Worm (Caenorhabditis elegans) whole organism, young adult: ENCODE measurements around the gene C05A2.4.

Experiments used
- B0261.1 ChIP-seq: sonication (generic microtip); optimal IDR thresholded peaks from 2 replicates; lab custom pipeline; 2016; ENCODE audit warnings: mild to moderate bottlenecking, missing genetic modification characterization, moderate library complexity, missing compliant biosample characterization
- T07F8.4 ChIP-seq: sonication (generic microtip); optimal IDR thresholded peaks from 2 replicates; lab custom pipeline; 2016; ENCODE audit warnings: mild to moderate bottlenecking, missing genetic modification characterization, moderate library complexity, missing compliant biosample characterization
- Y67H2A.10 ChIP-seq: fragments of 200-800 bp; sonication (Bioruptor generic); conservative IDR thresholded peaks from 2 replicates; pipeline ENCODE4 v1.3.6; 2022; ENCODE audit warnings: missing genetic modification reagents, missing genetic modification characterization, missing compliant biosample characterization
- Y95B8A.8 ChIP-seq: fragments of 200-800 bp; sonication (Bioruptor generic); IDR thresholded peaks from 2 replicates; pipeline ENCODE4 v1.3.6; 2022; ENCODE audit warnings: missing genetic modification reagents, missing genetic modification characterization, missing compliant biosample characterization
- ama-1 ChIP-seq, 3 experiments: fragments of 150-350 bp in 1 of 3; sonication (generic microtip) in 2 of 3; optimal IDR thresholded peaks; 2 replicates each; lab custom pipeline; 2014 to 2018; ENCODE audit warnings: missing biosample characterization in 2 of 3, missing genetic modification characterization in 2 of 3, missing genetic modification reagents in 2 of 3
- attf-3 ChIP-seq: fragments of 200-800 bp; sonication (Bioruptor generic); conservative IDR thresholded peaks from 2 replicates; pipeline ENCODE4 v1.3.6; 2022; ENCODE audit warnings: missing genetic modification reagents, missing genetic modification characterization, missing compliant biosample characterization
- ceh-58 ChIP-seq: fragments of 200-800 bp; sonication (Bioruptor generic); IDR thresholded peaks from 2 replicates; pipeline ENCODE4 v1.3.6; 2022; ENCODE audit warnings: missing genetic modification characterization, missing compliant biosample characterization
- egrh-3 ChIP-seq: fragments of 200-800 bp; sonication (Bioruptor generic); IDR thresholded peaks from 2 replicates; pipeline ENCODE4 v1.3.6; 2022; ENCODE audit warnings: missing genetic modification reagents, missing genetic modification characterization, missing compliant biosample characterization
- fkh-3 ChIP-seq: sonication (generic microtip); optimal IDR thresholded peaks from 2 replicates; lab custom pipeline; 2016; ENCODE audit warnings: mild to moderate bottlenecking, missing genetic modification characterization, missing compliant biosample characterization
- nfya-1 ChIP-seq: sonication (generic microtip); optimal IDR thresholded peaks from 2 replicates; lab custom pipeline; 2017; ENCODE audit warnings: antibody characterized with exemption, missing compliant biosample characterization, missing genetic modification characterization, borderline replicate concordance; ENCODE audit not compliant: insufficient read depth
- snpc-4 ChIP-seq, 5 experiments: fragments of 150-350 bp in 1 of 5; sonication (generic microtip) in 4 of 5; optimal IDR thresholded peaks; 2 replicates each; lab custom pipeline; 2014 to 2018; ENCODE audit warnings: missing genetic modification characterization in 5 of 5, missing biosample characterization in 3 of 5, antibody characterized with exemption in 2 of 5, mild to moderate bottlenecking in 2 of 5, missing compliant biosample characterization in 2 of 5, missing genotype in 2 of 5, moderate library complexity in 2 of 5, missing genetic modification reagents in 1 of 5
- unc-130 ChIP-seq: sonication (generic microtip); optimal IDR thresholded peaks from 2 replicates; lab custom pipeline; 2016; ENCODE audit warnings: missing genetic modification reagents, missing genetic modification characterization, missing compliant biosample characterization
- ztf-6 ChIP-seq: fragments of 200-800 bp; sonication (Bioruptor generic); IDR thresholded peaks from 2 replicates; pipeline ENCODE4 v1.3.6; 2022; ENCODE audit warnings: missing genetic modification reagents, missing genetic modification characterization, missing compliant biosample characterization

DNA sequence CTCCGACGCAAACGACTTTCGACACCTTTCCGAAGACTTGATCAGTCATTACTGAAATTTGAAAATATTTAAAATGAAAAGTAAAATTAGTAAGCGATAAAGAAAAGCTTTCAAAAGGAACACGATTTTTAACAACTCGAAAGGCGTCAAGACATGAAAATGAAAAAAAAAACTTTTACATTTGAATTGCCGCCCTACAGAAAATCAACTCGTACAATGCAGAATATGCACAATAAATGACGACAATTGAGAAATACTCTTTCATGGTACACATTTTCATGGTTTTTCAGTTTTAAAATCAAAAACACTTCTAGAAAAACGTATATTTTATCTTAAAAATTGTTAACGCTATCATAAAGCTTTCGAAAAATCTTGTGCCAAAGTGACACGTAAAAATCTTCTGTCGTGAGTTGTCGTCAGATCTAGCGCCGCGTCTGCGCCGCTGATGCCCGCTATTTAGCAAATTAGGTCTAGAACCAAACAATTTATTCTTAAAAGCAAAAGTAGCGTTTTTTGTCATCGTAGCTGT is 33.8 kb upstream of the C05A2.4 start, which contains the start of gene sqv-4:
- no peak for TF ChIP-seq B0261.1 (tag; lab: Kevin White, UChicago)
- no peak for TF ChIP-seq snpc-4 (GFP tag; optimal IDR thresholded peaks at IDR 0.05; lab: Kevin White, UChicago)
- no peak for TF ChIP-seq snpc-4 (tag; optimal IDR thresholded peaks at IDR 0.05; lab: Kevin White, UChicago)
- TF ChIP-seq ama-1 (optimal IDR thresholded peaks at IDR 0.05; lab: Kevin White, UChicago) = no peak
- no peak for TF ChIP-seq ama-1 (GFP tag; optimal IDR thresholded peaks at IDR 0.05; lab: Kevin White, UChicago)
- TF ChIP-seq attf-3 (GFP tag; lab: Robert Waterston, UW) = no peak
- no peak for TF ChIP-seq egrh-3 (GFP tag; lab: Robert Waterston, UW)
- TF ChIP-seq ztf-6 (GFP tag; lab: Robert Waterston, UW) = no peak
- no peak for TF ChIP-seq T07F8.4 (tag; lab: Kevin White, UChicago)
- TF ChIP-seq Y67H2A.10 (GFP tag; lab: Robert Waterston, UW) = no peak
- TF ChIP-seq Y95B8A.8 = no peak
- TF ChIP-seq nfya-1 (tag; lab: Kevin White, UChicago) = no peak
- TF ChIP-seq fkh-3 (tag; lab: Kevin White, UChicago) = no peak
- TF ChIP-seq ceh-58 = no peak
- TF ChIP-seq unc-130 = no peak
